Fruit fly (Drosophila melanogaster) S2 (cell line): ENCODE data around the gene RpL17.

Source experiments
- CG8478 ChIP-seq: fragments of >200 bp; optimal IDR thresholded peaks from 2 replicates; lab custom pipeline; 2018
- CTCF ChIP-seq, 2 experiments: fragments of >200 bp; optimal IDR thresholded peaks; 2 replicates each; lab custom pipeline; 2018

DNA sequence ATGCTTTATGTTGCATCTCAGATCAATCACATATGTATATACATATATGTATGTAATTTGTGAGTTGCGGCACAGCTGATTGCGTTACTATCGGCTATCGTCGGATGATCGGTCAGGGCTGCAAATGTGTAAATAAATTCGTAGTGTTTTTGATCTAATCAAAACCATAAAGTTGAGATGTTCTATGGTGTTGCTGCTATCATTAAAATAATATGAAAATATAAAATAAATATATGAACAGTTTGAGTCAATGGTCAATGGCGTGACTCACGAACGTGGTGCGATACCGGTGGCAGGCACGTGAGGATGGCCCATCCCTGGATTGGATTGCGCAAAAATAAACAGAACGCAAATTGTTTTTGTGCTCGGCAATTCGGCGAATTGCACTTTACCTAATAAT, 26.9 kb upstream of the RpL17 start, which contains the start of gene Coq7:
- TF ChIP-seq CTCF (optimal IDR thresholded peaks at IDR 0.05; lab: Kevin White, UChicago) (no peak), CG8478 (no peak)
